Fruit fly (Drosophila melanogaster): Measurements from ENCODE around the gene Gba1a.

Gba1a gene

DNA sequence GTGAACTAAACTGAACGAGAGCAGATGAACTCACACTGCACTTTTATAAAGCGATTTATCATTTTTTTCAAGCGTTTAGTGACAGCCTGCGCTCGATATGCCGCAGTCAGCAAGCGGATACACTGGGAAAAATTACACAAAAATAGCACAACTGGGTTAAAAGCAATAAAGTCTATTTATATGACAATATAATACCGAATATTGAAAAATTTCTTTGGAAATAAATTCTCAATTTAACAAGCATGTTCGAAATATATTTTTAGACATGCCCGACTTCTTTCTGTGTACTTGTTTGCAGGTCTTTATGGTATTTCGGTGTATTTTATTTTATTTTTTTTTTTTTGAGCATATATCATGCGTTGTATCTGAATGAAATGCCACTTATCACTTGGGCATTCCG lies 13.5 kb downstream of the Gba1a start (continued):
- TF ChIP-seq CG8944 (GFP tag; optimal IDR thresholded peaks at IDR 0.05) (peak; percentile 47), lbe (GFP tag; optimal IDR thresholded peaks at IDR 0.05) (peak; percentile 77), dpn (GFP tag; optimal IDR thresholded peaks at IDR 0.05) (peak; percentile 47 to 65), CG30431 (GFP tag; optimal IDR thresholded peaks at IDR 0.05) (peak; percentile 48), sd (tag; optimal IDR thresholded peaks at IDR 0.05) (peak; percentile 14), jigr1 (GFP tag; IDR thresholded peaks at IDR 0.05) (0 out of 3 replicates have a peak, but pooled peaks have one; percentile 12), Gug (GFP tag; IDR thresholded peaks at IDR 0.05) (peak; percentile 34; the same call in 1 of the 4 replicates), CG34422 (GFP tag; IDR thresholded peaks at IDR 0.05) (peak; percentile 60), CG8388 (GFP tag; optimal IDR thresholded peaks at IDR 0.05) (peak; percentile 78), MBD-R2 (GFP tag; IDR thresholded peaks at IDR 0.05) (no peak), Oaz (GFP tag; IDR thresholded peaks at IDR 0.05) (peak; percentile 54), pros (GFP tag; optimal IDR thresholded peaks at IDR 0.05) (no peak), unc-4 (GFP tag; IDR thresholded peaks at IDR 0.05; ENCODE audit: partially characterized antibody) (no peak), dm (GFP tag; optimal IDR thresholded peaks at IDR 0.05) (no peak), grau (tag; optimal IDR thresholded peaks at IDR 0.05) (peak; percentile 68), Rx (GFP tag; IDR thresholded peaks at IDR 0.05) (0 out of 2 replicates have a peak, but pooled peaks have one; percentile 13), Xbp1 (GFP tag; optimal IDR thresholded peaks at IDR 0.05) (peak; percentile 78), tgo (GFP tag; IDR thresholded peaks at IDR 0.05) (peak; percentile 69), zfh1 (GFP tag; IDR thresholded peaks at IDR 0.05) (peak; percentile 57; the same call in 2 of the 3 replicates), CG1603 (tag; optimal IDR thresholded peaks at IDR 0.05) (peak; percentile 82), Hmx (GFP tag; optimal IDR thresholded peaks at IDR 0.05) (peak; percentile 22), CG10959 (GFP tag; IDR thresholded peaks at IDR 0.05) (peak; percentile 13; the same call in 1 of the 2 replicates), Deaf1 (tag; optimal IDR thresholded peaks at IDR 0.05) (peak; percentile 4), kay (GFP tag; optimal IDR thresholded peaks at IDR 0.05) (peak; percentile 28), Tbp (GFP tag; optimal IDR thresholded peaks at IDR 0.05) (no peak), CG31388 (GFP tag; optimal IDR thresholded peaks at IDR 0.05) (peak; percentile 64), unpg (GFP tag; optimal IDR thresholded peaks at IDR 0.05) (peak; percentile 82), wek (GFP tag; optimal IDR thresholded peaks at IDR 0.05) (no peak), ab (GFP tag; optimal IDR thresholded peaks at IDR 0.05) (peak; percentile 13), CG1233 (GFP tag; optimal IDR thresholded peaks at IDR 0.05) (peak; percentile 56), Neu2 (GFP tag; optimal IDR thresholded peaks at IDR 0.05; ENCODE audit: borderline replicate concordance) (no peak), Hey (tag; optimal IDR thresholded peaks at IDR 0.05) (no peak), MTF-1 (GFP tag; optimal IDR thresholded peaks at IDR 0.05; ENCODE audit: borderline replicate concordance) (no peak), CG18599 (GFP tag; optimal IDR thresholded peaks at IDR 0.05) (peak; percentile 34), hbn (GFP tag; IDR thresholded peaks at IDR 0.05; ENCODE audit: partially characterized antibody) (no peak), fd64A (GFP tag; optimal IDR thresholded peaks at IDR 0.05) (peak; percentile 5), CHES-1-like (GFP tag; optimal IDR thresholded peaks at IDR 0.05) (no peak), CG15073 (GFP tag; optimal IDR thresholded peaks at IDR 0.05) (no peak), CG2712 (tag; optimal IDR thresholded peaks at IDR 0.05) (peak; percentile 62), Sry-δ (GFP tag; optimal IDR thresholded peaks at IDR 0.05) (peak; percentile 21), CG13775 (GFP tag; optimal IDR thresholded peaks at IDR 0.05) (peak; percentile 46), nmo (GFP tag; optimal IDR thresholded peaks at IDR 0.05) (peak; percentile 78), croc (GFP tag; conservative IDR thresholded peaks at IDR 0.05) (no peak; the same call in 2 of the 3 replicates), slbo (GFP tag; IDR thresholded peaks at IDR 0.05) (peak; percentile 65), Ada2b (GFP tag; IDR thresholded peaks at IDR 0.05) (no peak), Oli (tag; optimal IDR thresholded peaks at IDR 0.05) (peak; percentile 70), CG17829 (tag; optimal IDR thresholded peaks at IDR 0.05) (peak; percentile 47), CG4360 (GFP tag; IDR thresholded peaks at IDR 0.05) (peak; percentile 28; the same call in 1 of the 2 replicates), Spps (tag; optimal IDR thresholded peaks at IDR 0.05) (peak; percentile 33), CG17359 (tag; optimal IDR thresholded peaks at IDR 0.05) (peak; percentile 70), CG8089 (GFP tag; optimal IDR thresholded peaks at IDR 0.05) (peak; percentile 16)
